Worm (Caenorhabditis elegans): ENCODE data around the gene C14A4.8.

The C14A4.8 gene

ce11 chrII:10607238-10607961 is 9.5 kb upstream of the C14A4.8 start, which contains the start of gene ccm-3 (continued):
- peak; percentile 32; the same call in 1 of the 2 replicates for TF ChIP-seq hmg-1.2 (GFP tag; IDR thresholded peaks at IDR 0.05)
- no peak for TF ChIP-seq attf-3 (GFP tag; conservative IDR thresholded peaks at IDR 0.05)
- TF ChIP-seq lag-1 (GFP tag; IDR thresholded peaks at IDR 0.05): no peak
- peak; percentile 69; the same call in 1 of the 2 replicates for TF ChIP-seq ceh-100 (GFP tag; IDR thresholded peaks at IDR 0.05)
- TF ChIP-seq dpl-1 (GFP tag; optimal IDR thresholded peaks at IDR 0.05): no peak
- no peak for TF ChIP-seq egl-44 (GFP tag; IDR thresholded peaks at IDR 0.05)
- peak; percentile 84 for TF ChIP-seq mcd-1 (GFP tag; IDR thresholded peaks at IDR 0.05)
- TF ChIP-seq dox-1 (GFP tag; IDR thresholded peaks at IDR 0.05): no peak
- peak; percentile 10 for TF ChIP-seq efl-1 (GFP tag; optimal IDR thresholded peaks at IDR 0.05)
- TF ChIP-seq hsf-1 (GFP tag; IDR thresholded peaks at IDR 0.05): no peak
- TF ChIP-seq F52B5.7 (tag; optimal IDR thresholded peaks at IDR 0.05): no peak

- no peak for TF ChIP-seq cebp-1 (GFP tag; IDR thresholded peaks at IDR 0.05)
- no peak for TF ChIP-seq cebp-1 (tag; optimal IDR thresholded peaks at IDR 0.05)
- TF ChIP-seq mel-28 (tag; optimal IDR thresholded peaks at IDR 0.05; ENCODE audit: borderline replicate concordance): no peak
- no peak for TF ChIP-seq ztf-6 (GFP tag; IDR thresholded peaks at IDR 0.05)
- TF ChIP-seq snpc-4 (GFP tag; optimal IDR thresholded peaks at IDR 0.05): no peak
- no peak for TF ChIP-seq snpc-4 (tag; optimal IDR thresholded peaks at IDR 0.05)
- TF ChIP-seq repo-1 (tag; optimal IDR thresholded peaks at IDR 0.05): no peak
- TF ChIP-seq chd-7 (tag; optimal IDR thresholded peaks at IDR 0.05): no peak
- TF ChIP-seq mcd-1 (GFP tag; IDR thresholded peaks at IDR 0.05): no peak
- TF ChIP-seq rcor-1 (GFP tag; IDR thresholded peaks at IDR 0.05): no peak
- TF ChIP-seq die-1 (tag; optimal IDR thresholded peaks at IDR 0.05): no peak
These were observed 7.6 kb upstream of the C14A4.8 start, which contains the start of gene taf-13 for ce11 chrII:10605512-10605911. Gene taf-13, minus strand, starts transcription at chrII:10605612.

DNA sequence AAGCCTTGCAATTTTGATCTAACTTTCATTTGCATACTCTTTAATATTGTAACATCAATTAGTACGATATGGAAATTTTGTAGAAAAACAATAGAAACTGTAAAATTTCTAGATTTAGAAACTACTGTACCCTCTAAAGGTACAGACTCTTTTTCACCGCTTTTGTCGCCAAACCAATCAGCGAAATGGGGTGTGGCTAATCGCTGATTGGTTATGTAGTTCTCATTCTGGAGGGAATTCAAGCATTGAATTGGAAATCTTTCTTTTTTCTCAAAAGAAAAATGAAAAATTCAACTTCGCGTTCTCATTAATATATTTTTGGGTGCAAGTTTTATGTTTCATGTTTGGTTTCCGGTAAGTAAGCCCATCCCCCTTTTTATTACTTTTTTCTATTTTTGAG is 5.6 kb upstream of the C14A4.8 start:
- TF ChIP-seq B0336.3 (GFP tag; IDR thresholded peaks at IDR 0.05) (no peak), hlh-26 (GFP tag; conservative IDR thresholded peaks at IDR 0.05) (no peak), ztf-3 (GFP tag; optimal IDR thresholded peaks at IDR 0.05) (no peak), repo-1 (tag; optimal IDR thresholded peaks at IDR 0.05) (no peak), bed-2 (GFP tag; IDR thresholded peaks at IDR 0.05) (no peak), snpc-4 (GFP tag; optimal IDR thresholded peaks at IDR 0.05) (no peak), snpc-4 (tag; optimal IDR thresholded peaks at IDR 0.05) (no peak), ceh-79 (tag; optimal IDR thresholded peaks at IDR 0.05) (no peak), tbx-9 (tag; optimal IDR thresholded peaks at IDR 0.05; ENCODE audit: borderline replicate concordance) (no peak), F39B2.1 (GFP tag; IDR thresholded peaks at IDR 0.05) (no peak), cebp-2 (GFP tag; IDR thresholded peaks at IDR 0.05) (no peak), xnd-1 (tag; optimal IDR thresholded peaks at IDR 0.05) (no peak), attf-3 (GFP tag; conservative IDR thresholded peaks at IDR 0.05) (no peak), Y95B8A.8 (GFP tag; IDR thresholded peaks at IDR 0.05) (no peak)

ce11 chrII:10602184-10602583 is 4.2 kb upstream of the C14A4.8 start, which contains the start of gene srv-2:
Gene srv-2, minus strand, starts transcription at chrII:10602284.
- no peak for TF ChIP-seq F55B11.4 (tag; optimal IDR thresholded peaks at IDR 0.05; ENCODE audit: borderline replicate concordance, insufficient read depth)
- no peak for TF ChIP-seq hlh-26 (GFP tag; conservative IDR thresholded peaks at IDR 0.05)
- no peak for TF ChIP-seq lsl-1 (GFP tag; optimal IDR thresholded peaks at IDR 0.05)
- no peak for TF ChIP-seq madf-8 (GFP tag; conservative IDR thresholded peaks at IDR 0.05)
- TF ChIP-seq ztf-28 (GFP tag; IDR thresholded peaks at IDR 0.05): no peak
- TF ChIP-seq repo-1 (tag; optimal IDR thresholded peaks at IDR 0.05): no peak
- TF ChIP-seq gei-17 (GFP tag; optimal IDR thresholded peaks at IDR 0.05): no peak
- TF ChIP-seq snpc-4 (GFP tag; optimal IDR thresholded peaks at IDR 0.05): no peak
- TF ChIP-seq snpc-4 (tag; optimal IDR thresholded peaks at IDR 0.05): no peak
- no peak for TF ChIP-seq tbp1 (GFP tag; optimal IDR thresholded peaks at IDR 0.05)
- no peak for TF ChIP-seq F57C9.4 (tag; optimal IDR thresholded peaks at IDR 0.05)
- no peak for TF ChIP-seq hrde-1 (tag; optimal IDR thresholded peaks at IDR 0.05; ENCODE audit: borderline replicate concordance)
- no peak for TF ChIP-seq rpc-1 (optimal IDR thresholded peaks at IDR 0.05)
- no peak for TF ChIP-seq rpc-1 (tag; optimal IDR thresholded peaks at IDR 0.05)
- no peak for TF ChIP-seq die-1 (tag; optimal IDR thresholded peaks at IDR 0.05)
- TF ChIP-seq bed-1 (GFP tag; IDR thresholded peaks at IDR 0.05): no peak
- TF ChIP-seq T07F8.4 (tag; optimal IDR thresholded peaks at IDR 0.05): no peak

Measured in whole organism, young adult.